Worm (Caenorhabditis elegans): ENCODE results near the gene cpt-2.

ce11 chrIV:11174772-11175171 is 4.7 kb upstream of the cpt-2 start:
- TF ChIP-seq cog-1 (tag; optimal IDR thresholded peaks at IDR 0.05), result no peak
- no peak for TF ChIP-seq tab-1 (GFP tag; IDR thresholded peaks at IDR 0.05)
